Worm (Caenorhabditis elegans) whole organism, young adult: ENCODE data around the gene C27H6.8.
"Not testable (repeated sequence)": the region's sequence is repeated elsewhere in the genome, so short reads cannot be mapped to it uniquely, and the experiment has no call there.

Source experiments
- ama-1 ChIP-seq, 3 experiments: fragments of 150-350 bp in 1 of 3; sonication (generic microtip) in 2 of 3; optimal IDR thresholded peaks; 2 replicates each; lab custom pipeline; 2014 to 2018; ENCODE audit warnings: missing biosample characterization in 2 of 3, missing genetic modification characterization in 2 of 3, missing genetic modification reagents in 2 of 3
- unc-130 ChIP-seq: sonication (generic microtip); optimal IDR thresholded peaks from 2 replicates; lab custom pipeline; 2016; ENCODE audit warnings: missing genetic modification reagents, missing genetic modification characterization, missing compliant biosample characterization
- unc-62 ChIP-seq: fragments of 150-350 bp; optimal IDR thresholded peaks from 2 replicates; lab custom pipeline; 2014; ENCODE audit warnings: missing biosample characterization, missing genetic modification reagents, missing genetic modification characterization

- not testable (repeated sequence) for TF ChIP-seq ama-1 (optimal IDR thresholded peaks at IDR 0.05; lab: Kevin White, UChicago); ama-1 (GFP tag; optimal IDR thresholded peaks at IDR 0.05; lab: Kevin White, UChicago); unc-62 (GFP tag; lab: Kevin White, UChicago)
- TF ChIP-seq unc-130 (GFP tag; lab: Kevin White, UChicago) = peak; percentile 4
Observed at ce11 chrV:9980731-9981483, 6.7 kb downstream of the C27H6.8 start, which contains the start of the genes ruvb-1 and tofu-1.
